In the genomic region with DNA sequence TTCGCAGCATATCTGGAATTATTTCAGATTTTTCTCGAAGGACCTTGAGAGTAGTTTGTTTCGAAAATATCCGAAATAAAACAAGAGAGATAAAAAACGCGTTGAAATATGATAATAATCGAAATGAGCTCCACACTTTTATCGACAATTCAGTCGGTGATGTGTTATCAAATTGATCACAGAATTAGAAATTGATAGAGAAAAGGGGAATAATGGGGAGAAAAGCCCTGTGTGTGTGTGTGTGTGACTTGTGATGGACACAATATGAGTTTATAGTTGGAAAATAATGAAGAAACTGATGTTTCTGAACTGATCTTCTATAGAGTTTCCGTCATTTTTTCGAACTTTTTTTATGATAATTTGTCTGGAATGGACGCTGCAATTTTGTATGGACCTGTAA, we compare ENCODE assay signal across 1 worm cellular context.
TF ChIP-seq lines count a peak whose summit lies in the region.

pgp-1 (minus strand) TSS at position 12 of the 400 bp plus-strand sequence.

TF ChIP-seq in whole organism, L4 larva, 104 proteins besides CTCF, POLR2A, EP300 and RAD21 (continued from another document):
- no peak for TF ChIP-seq ZK546.5 (tag; optimal IDR thresholded peaks at IDR 0.05; lab: Kevin White, UChicago)
- peak; percentile 93 for TF ChIP-seq nhr-28 (tag; optimal IDR thresholded peaks at IDR 0.05; lab: Kevin White, UChicago)
- TF ChIP-seq T20F7.1 (GFP tag; optimal IDR thresholded peaks at IDR 0.05; lab: Kevin White, UChicago), result no peak
- TF ChIP-seq nhr-77 (tag; optimal IDR thresholded peaks at IDR 0.05; lab: Kevin White, UChicago), result peak; percentile 85
- TF ChIP-seq arid-1 (GFP tag; conservative IDR thresholded peaks at IDR 0.05; lab: Robert Waterston, UW), result no peak
- TF ChIP-seq set-16 (GFP tag; IDR thresholded peaks at IDR 0.05; lab: Robert Waterston, UW), result no peak
- TF ChIP-seq dmd-6 (GFP tag; IDR thresholded peaks at IDR 0.05; lab: Robert Waterston, UW), result peak; percentile 89
- no peak for TF ChIP-seq daf-12 (tag; optimal IDR thresholded peaks at IDR 0.05; lab: Kevin White, UChicago)
- TF ChIP-seq mxl-3 (GFP tag; optimal IDR thresholded peaks at IDR 0.05; lab: Kevin White, UChicago), result no peak
- TF ChIP-seq daf-16 (GFP tag; optimal IDR thresholded peaks at IDR 0.05; lab: Kevin White, UChicago), result no peak
- peak; percentile 89 for TF ChIP-seq daf-16 (tag; optimal IDR thresholded peaks at IDR 0.05; lab: Kevin White, UChicago)
- no peak for TF ChIP-seq aha-1 (tag; lab: Kevin White, UChicago)
